Fruit fly (Drosophila melanogaster) S2 (cell line): ENCODE results near the gene CG14326.

Source experiments
- CG8478 ChIP-seq: fragments of >200 bp; optimal IDR thresholded peaks from 2 replicates; lab custom pipeline; 2018
- CTCF ChIP-seq, 2 experiments: fragments of >200 bp; optimal IDR thresholded peaks; 2 replicates each; lab custom pipeline; 2018

- no peak for TF ChIP-seq CG8478 (lab: Kevin White, UChicago)
- no peak for TF ChIP-seq CTCF (optimal IDR thresholded peaks at IDR 0.05; lab: Kevin White, UChicago)
These were observed 7.1 kb upstream of the CG14326 start for dm6 chr3R:17611836-17612235.
